Worm (Caenorhabditis elegans): ENCODE data around the gene rnp-1.

The rnp-1 gene

ce11 chrV:12196659-12197058, 4.6 kb downstream of the rnp-1 start:
- TF ChIP-seq php-3 (GFP tag; IDR thresholded peaks at IDR 0.05) (no peak), T26A8.4 (GFP tag; IDR thresholded peaks at IDR 0.05) (no peak), aly-2 (tag; optimal IDR thresholded peaks at IDR 0.05) (no peak), nhr-48 (tag; optimal IDR thresholded peaks at IDR 0.05) (no peak), Y48G9A.11 (GFP tag; IDR thresholded peaks at IDR 0.05) (no peak), lsy-2 (tag; optimal IDR thresholded peaks at IDR 0.05) (no peak), nhr-111 (GFP tag; optimal IDR thresholded peaks at IDR 0.05) (no peak), aha-1 (tag) (no peak)

- TF ChIP-seq gei-8 (GFP tag; optimal IDR thresholded peaks at IDR 0.05), result no peak
- TF ChIP-seq zip-2 (tag; optimal IDR thresholded peaks at IDR 0.05), result no peak
- 0 out of 2 replicates have a peak, but pooled peaks have one; percentile 11 for TF ChIP-seq dmd-8 (GFP tag; IDR thresholded peaks at IDR 0.05)
- peak in 1 of 2 experiments; percentile 61 for TF ChIP-seq unc-62 (GFP tag; optimal IDR thresholded peaks at IDR 0.05 in 1 of 2)
- TF ChIP-seq unc-62 (tag; optimal IDR thresholded peaks at IDR 0.05), result no peak
- no peak for TF ChIP-seq unc-39 (tag; optimal IDR thresholded peaks at IDR 0.05)
- TF ChIP-seq set-16 (GFP tag; IDR thresholded peaks at IDR 0.05), result peak; percentile 88
- no peak for TF ChIP-seq daf-12 (tag; optimal IDR thresholded peaks at IDR 0.05)
- TF ChIP-seq aha-1 (tag), result peak; percentile 25
- no peak for TF ChIP-seq lin-13 (GFP tag; optimal IDR thresholded peaks at IDR 0.05)
- no peak for TF ChIP-seq hlh-11 (tag; optimal IDR thresholded peaks at IDR 0.05)
- TF ChIP-seq fkh-10 (GFP tag; optimal IDR thresholded peaks at IDR 0.05), result no peak
These were observed 5.7 kb downstream of the rnp-1 start for ce11 chrV:12197748-12198147.

- TF ChIP-seq F37D6.2 (tag; optimal IDR thresholded peaks at IDR 0.05) (no peak), lsy-2 (tag; optimal IDR thresholded peaks at IDR 0.05) (no peak), ceh-62 (tag; optimal IDR thresholded peaks at IDR 0.05) (no peak), ceh-44 (GFP tag; IDR thresholded peaks at IDR 0.05) (no peak), pqm-1 (tag; optimal IDR thresholded peaks at IDR 0.05) (no peak), nhr-111 (GFP tag; optimal IDR thresholded peaks at IDR 0.05) (no peak), zfp-3 (GFP tag; conservative IDR thresholded peaks at IDR 0.05) (no peak), madf-9 (GFP tag; conservative IDR thresholded peaks at IDR 0.05) (no peak), dve-1 (tag; optimal IDR thresholded peaks at IDR 0.05; ENCODE audit: insufficient read depth) (no peak), mdt-29 (GFP tag; IDR thresholded peaks at IDR 0.05) (no peak), lin-39 (tag; optimal IDR thresholded peaks at IDR 0.05) (no peak), ceh-28 (tag; optimal IDR thresholded peaks at IDR 0.05) (no peak)
These were observed 6.5 kb downstream of the rnp-1 start, which contains the start of gene lon-3 for ce11 chrV:12198545-12198944. TSS of gene lon-3 (minus strand) at chrV:12198645.

- TF ChIP-seq arid-1 (GFP tag; conservative IDR thresholded peaks at IDR 0.05) (no peak), hlh-11 (tag; optimal IDR thresholded peaks at IDR 0.05) (peak; percentile 72), dpl-1 (GFP tag; optimal IDR thresholded peaks at IDR 0.05) (no peak), mxl-3 (GFP tag; optimal IDR thresholded peaks at IDR 0.05) (peak; percentile 77), T26A8.4 (GFP tag; IDR thresholded peaks at IDR 0.05) (no peak), hmg-1.1 (GFP tag; IDR thresholded peaks at IDR 0.05) (no peak), nhr-48 (tag; optimal IDR thresholded peaks at IDR 0.05) (peak; percentile 60), nhr-77 (tag; optimal IDR thresholded peaks at IDR 0.05) (no peak), fkh-10 (GFP tag; optimal IDR thresholded peaks at IDR 0.05) (no peak), nhr-25 (tag; optimal IDR thresholded peaks at IDR 0.05; ENCODE audit: borderline replicate concordance, insufficient read depth) (no peak), mdl-1 (tag; optimal IDR thresholded peaks at IDR 0.05) (peak in 1 of 2 experiments; percentile 57), nhr-28 (tag; optimal IDR thresholded peaks at IDR 0.05) (peak; percentile 63), zfp-2 (tag; optimal IDR thresholded peaks at IDR 0.05) (no peak), lsy-2 (tag; optimal IDR thresholded peaks at IDR 0.05) (peak in 1 of 2 experiments; percentile 4), php-3 (GFP tag; IDR thresholded peaks at IDR 0.05) (0 out of 2 replicates have a peak, but pooled peaks have one; percentile 14), nhr-237 (tag; optimal IDR thresholded peaks at IDR 0.05) (no peak), lim-7 (GFP tag; IDR thresholded peaks at IDR 0.05) (no peak), hlh-30 (tag; optimal IDR thresholded peaks at IDR 0.05; ENCODE audit: insufficient read depth) (peak; percentile 34)
These were observed 7.4 kb downstream of the rnp-1 start for ce11 chrV:12199474-12199873.

Measured in whole organism, L4 larva.